Worm (Caenorhabditis elegans) whole organism, L3 larva: ENCODE measurements around the gene Y17D7B.4.

Experiments used
- R02D3.7 ChIP-seq: fragments of 150-350 bp; optimal IDR thresholded peaks from 2 replicates; lab custom pipeline; 2014; ENCODE audit warnings: missing biosample characterization, missing genetic modification characterization
- ama-1 ChIP-seq: fragments of 150-350 bp; optimal IDR thresholded peaks from 2 replicates; lab custom pipeline; 2018
- ceh-16 ChIP-seq: sonication (generic microtip); optimal IDR thresholded peaks from 2 replicates; lab custom pipeline; 2017; ENCODE audit warnings: missing biosample characterization, missing genetic modification characterization
- ceh-82 ChIP-seq: fragments of 150-350 bp; optimal IDR thresholded peaks from 2 replicates; lab custom pipeline; 2014; ENCODE audit warnings: missing biosample characterization, missing genetic modification characterization
- ceh-9 ChIP-seq: sonication (generic microtip); optimal IDR thresholded peaks from 2 replicates; lab custom pipeline; 2018; ENCODE audit warnings: missing biosample characterization, missing genetic modification characterization
- daf-12 ChIP-seq: fragments of 150-350 bp; optimal IDR thresholded peaks from 2 replicates; lab custom pipeline; 2014; ENCODE audit warnings: missing biosample characterization, missing genetic modification reagents, missing genetic modification characterization
- egl-5 ChIP-seq: fragments of 150-350 bp; optimal IDR thresholded peaks from 2 replicates; lab custom pipeline; 2017; ENCODE audit warnings: missing biosample characterization, missing genetic modification reagents, missing genetic modification characterization, inconsistent platforms
- elt-1 ChIP-seq: fragments of 150-350 bp; optimal IDR thresholded peaks from 2 replicates; lab custom pipeline; 2014; ENCODE audit warnings: missing biosample characterization, missing genetic modification characterization
- elt-3 ChIP-seq, 3 experiments: fragments of 150-350 bp in 1 of 3; sonication (generic microtip) in 2 of 3; optimal IDR thresholded peaks; 2 replicates in 2 of 3; 4 replicates in 1 of 3; lab custom pipeline; 2014 to 2017; ENCODE audit warnings: missing biosample characterization in 3 of 3, missing genetic modification characterization in 3 of 3
- eor-1 ChIP-seq, 2 experiments: fragments of 150-350 bp; optimal IDR thresholded peaks; 2 replicates each; lab custom pipeline; 2014 to 2018; ENCODE audit warnings: missing biosample characterization in 2 of 2, missing genetic modification characterization in 2 of 2
- fkh-10 ChIP-seq: sonication (generic microtip); optimal IDR thresholded peaks from 2 replicates; lab custom pipeline; 2017; ENCODE audit warnings: missing biosample characterization, missing genetic modification reagents, missing genetic modification characterization
- fkh-2 ChIP-seq: fragments of 150-350 bp; optimal IDR thresholded peaks from 2 replicates; lab custom pipeline; 2014; ENCODE audit warnings: missing biosample characterization, missing genetic modification reagents, missing genetic modification characterization
- fos-1 ChIP-seq: fragments of 150-350 bp; optimal IDR thresholded peaks from 2 replicates; lab custom pipeline; 2014; ENCODE audit warnings: missing biosample characterization, missing genetic modification characterization
- hmg-11 ChIP-seq: sonication (generic microtip); optimal IDR thresholded peaks from 2 replicates; lab custom pipeline; 2016; ENCODE audit warnings: missing genetic modification characterization, missing compliant biosample characterization
- jun-1 ChIP-seq: fragments of 150-350 bp; optimal IDR thresholded peaks from 2 replicates; lab custom pipeline; 2014; ENCODE audit warnings: missing biosample characterization, missing genetic modification reagents, missing genetic modification characterization
- lin-15B ChIP-seq: fragments of 150-350 bp; optimal IDR thresholded peaks from 2 replicates; lab custom pipeline; 2014; ENCODE audit warnings: missing biosample characterization, missing genetic modification characterization
- lin-39 ChIP-seq: fragments of 150-350 bp; optimal IDR thresholded peaks from 2 replicates; lab custom pipeline; 2018; ENCODE audit warnings: missing biosample characterization, missing genetic modification reagents, missing genetic modification characterization
- lsy-12 ChIP-seq: sonication (generic microtip); optimal IDR thresholded peaks from 2 replicates; lab custom pipeline; 2016; ENCODE audit warnings: mild to moderate bottlenecking, missing genetic modification characterization, missing compliant biosample characterization
- mdl-1 ChIP-seq: fragments of 150-350 bp; optimal IDR thresholded peaks from 2 replicates; lab custom pipeline; 2014; ENCODE audit warnings: missing biosample characterization, missing genetic modification characterization
- mml-1 ChIP-seq: fragments of 150-350 bp; sonication (generic microtip); optimal IDR thresholded peaks from 3 replicates; lab custom pipeline; 2014; ENCODE audit warnings: missing biosample characterization, missing genetic modification characterization
- nfya-1 ChIP-seq: sonication (generic microtip); optimal IDR thresholded peaks from 2 replicates; lab custom pipeline; 2017; ENCODE audit warnings: missing genetic modification characterization, mild to moderate bottlenecking, missing compliant biosample characterization, antibody characterized with exemption, moderate library complexity; ENCODE audit not compliant: insufficient read depth
- nhr-11 ChIP-seq: fragments of 150-350 bp; optimal IDR thresholded peaks from 2 replicates; lab custom pipeline; 2014; ENCODE audit warnings: missing biosample characterization, missing genetic modification characterization
- nhr-23 ChIP-seq: fragments of 150-350 bp; optimal IDR thresholded peaks from 2 replicates; lab custom pipeline; 2014; ENCODE audit warnings: missing biosample characterization, missing genetic modification reagents, missing genetic modification characterization
- nhr-237 ChIP-seq: fragments of 150-350 bp; optimal IDR thresholded peaks from 2 replicates; lab custom pipeline; 2014; ENCODE audit warnings: missing biosample characterization, missing genetic modification characterization
- nhr-25 ChIP-seq: sonication (generic microtip); optimal IDR thresholded peaks from 2 replicates; lab custom pipeline; 2017; ENCODE audit warnings: missing biosample characterization, missing genetic modification characterization
- nhr-28 ChIP-seq: fragments of 150-350 bp; optimal IDR thresholded peaks from 2 replicates; lab custom pipeline; 2014; ENCODE audit warnings: missing biosample characterization, missing genetic modification characterization
- nhr-43 ChIP-seq: sonication (generic microtip); optimal IDR thresholded peaks from 2 replicates; lab custom pipeline; 2016; ENCODE audit warnings: mild to moderate bottlenecking, missing genetic modification characterization, missing compliant biosample characterization; ENCODE audit not compliant: poor library complexity, severe bottlenecking
- nhr-76 ChIP-seq: fragments of 150-350 bp; sonication (generic microtip); optimal IDR thresholded peaks from 5 replicates; lab custom pipeline; 2014; ENCODE audit warnings: missing biosample characterization, missing genetic modification characterization
- nhr-77 ChIP-seq: fragments of 150-350 bp; optimal IDR thresholded peaks from 2 replicates; lab custom pipeline; 2014; ENCODE audit warnings: missing biosample characterization, missing genetic modification characterization
- pqm-1 ChIP-seq: fragments of 150-350 bp; optimal IDR thresholded peaks from 2 replicates; lab custom pipeline; 2017; ENCODE audit warnings: missing biosample characterization, missing genetic modification characterization, inconsistent platforms
- sea-2 ChIP-seq: fragments of 150-350 bp; sonication (generic microtip); optimal IDR thresholded peaks from 4 replicates; lab custom pipeline; 2014; ENCODE audit warnings: missing biosample characterization, missing genetic modification reagents, missing genetic modification characterization
- unc-39 ChIP-seq: sonication (generic microtip); optimal IDR thresholded peaks from 4 replicates; lab custom pipeline; 2017; ENCODE audit warnings: missing biosample characterization, missing genetic modification characterization
- unc-62 ChIP-seq: fragments of 150-350 bp; sonication (generic microtip); optimal IDR thresholded peaks from 4 replicates; lab custom pipeline; 2014; ENCODE audit warnings: missing biosample characterization, missing genetic modification reagents, missing genetic modification characterization
- ztf-11 ChIP-seq: fragments of 150-350 bp; optimal IDR thresholded peaks from 2 replicates; lab custom pipeline; 2014; ENCODE audit warnings: missing biosample characterization, missing genetic modification characterization

The Y17D7B.4 gene

ce11 chrV:18776245-18776737, at the start of gene Y17D7B.4:
TSS of gene Y17D7B.4 (minus strand) at chrV:18776687.
- TF ChIP-seq pqm-1 (tag; lab: Kevin White, UChicago) (peak; percentile 18), lsy-12 (no peak)

- TF ChIP-seq mml-1 (tag; lab: Kevin White, UChicago) = no peak
- peak; percentile 92 for TF ChIP-seq fkh-10 (GFP tag; lab: Kevin White, UChicago)
Observed at ce11 chrV:18821569-18821968, 45.1 kb upstream of the Y17D7B.4 start.

ce11 chrV:18819643-18820042, 43.2 kb upstream of the Y17D7B.4 start, which contains the start of gene ncs-5:
TSS of gene ncs-5 (plus strand) at chrV:18819766.
- no peak for TF ChIP-seq ztf-11
- no peak for TF ChIP-seq nhr-11 (tag; lab: Kevin White, UChicago)
- TF ChIP-seq R02D3.7 (tag; lab: Kevin White, UChicago) = no peak
- TF ChIP-seq ceh-82 = no peak
- TF ChIP-seq fkh-2 (tag; lab: Kevin White, UChicago) = no peak
- TF ChIP-seq jun-1 (tag; lab: Kevin White, UChicago) = no peak
- no peak for TF ChIP-seq nhr-23
- no peak for TF ChIP-seq unc-39
- TF ChIP-seq elt-3 (tag; optimal IDR thresholded peaks at IDR 0.05; lab: Kevin White, UChicago) = no peak
- TF ChIP-seq nhr-237 = no peak
- TF ChIP-seq mdl-1 (tag; lab: Kevin White, UChicago) = no peak
- no peak for TF ChIP-seq daf-12 (tag; lab: Kevin White, UChicago)
- TF ChIP-seq ceh-9 = no peak
- TF ChIP-seq unc-62 (GFP tag; lab: Kevin White, UChicago) = no peak
- TF ChIP-seq ama-1 (lab: Kevin White, UChicago) = no peak
- TF ChIP-seq egl-5 = no peak
- no peak for TF ChIP-seq nhr-28
- no peak for TF ChIP-seq lin-15B (tag; lab: Kevin White, UChicago)
- no peak for TF ChIP-seq fkh-10 (GFP tag; lab: Kevin White, UChicago)

ce11 chrV:18811360-18811759, 34.9 kb upstream of the Y17D7B.4 start, which contains the start of gene C54E10.7:
TSS of gene C54E10.7 (plus strand) at chrV:18811660.
- TF ChIP-seq jun-1 (tag; lab: Kevin White, UChicago) (no peak), unc-39 (no peak), mml-1 (tag; lab: Kevin White, UChicago) (no peak), fos-1 (no peak), sea-2 (GFP tag; lab: Kevin White, UChicago) (no peak)

- TF ChIP-seq nfya-1 (tag; lab: Kevin White, UChicago) (no peak), lsy-12 (no peak), elt-1 (tag; lab: Kevin White, UChicago) (no peak), nhr-76 (tag; lab: Kevin White, UChicago) (no peak), eor-1 (tag; optimal IDR thresholded peaks at IDR 0.05; lab: Kevin White, UChicago) (no peak), elt-3 (tag; optimal IDR thresholded peaks at IDR 0.05; lab: Kevin White, UChicago) (no peak), nhr-43 (tag; lab: Kevin White, UChicago) (no peak), ceh-9 (no peak), ceh-16 (tag; lab: Kevin White, UChicago) (no peak), nhr-77 (no peak)
Observed at ce11 chrV:18810705-18811104, 34.2 kb upstream of the Y17D7B.4 start, which contains the start of gene C54E10.3. TSS of gene C54E10.3 (plus strand) at chrV:18811005.

- TF ChIP-seq lin-39 (peak; percentile 68), mdl-1 (tag; lab: Kevin White, UChicago) (no peak), nhr-25 (tag; lab: Kevin White, UChicago) (no peak), sea-2 (GFP tag; lab: Kevin White, UChicago) (no peak), fos-1 (no peak), hmg-11 (tag; lab: Kevin White, UChicago) (peak; percentile 20), egl-5 (no peak), nfya-1 (tag; lab: Kevin White, UChicago) (peak; percentile 33)
Observed at ce11 chrV:18808621-18809020, 32.1 kb upstream of the Y17D7B.4 start, which contains the start of gene C54E10.6. TSS of gene C54E10.6 (minus strand) at chrV:18808729.
